Worm (Caenorhabditis elegans) whole organism, L1 larva: ENCODE data around the gene K07H8.8.

Source experiments
- elt-2 ChIP-seq: sonication (generic microtip); optimal IDR thresholded peaks from 2 replicates; lab custom pipeline; 2016; ENCODE audit warnings: missing genetic modification characterization, mild to moderate bottlenecking, inconsistent platforms, missing compliant biosample characterization, missing genetic modification reagents
- fkh-10 ChIP-seq: sonication (generic microtip); optimal IDR thresholded peaks from 2 replicates; lab custom pipeline; 2017; ENCODE audit warnings: missing biosample characterization, missing genetic modification reagents, missing genetic modification characterization
- lin-15B ChIP-seq: fragments of 150-350 bp; sonication (generic microtip); optimal IDR thresholded peaks from 3 replicates; lab custom pipeline; 2014; ENCODE audit warnings: missing biosample characterization, missing genetic modification characterization
- lin-39 ChIP-seq: fragments of 150-350 bp; optimal IDR thresholded peaks from 2 replicates; lab custom pipeline; 2014; ENCODE audit warnings: missing biosample characterization, missing genetic modification reagents, missing genetic modification characterization
- nhr-12 ChIP-seq: sonication (generic microtip); optimal IDR thresholded peaks from 2 replicates; lab custom pipeline; 2017; ENCODE audit warnings: missing biosample characterization, missing genetic modification characterization
- nhr-28 ChIP-seq: fragments of 150-350 bp; optimal IDR thresholded peaks from 2 replicates; lab custom pipeline; 2014; ENCODE audit warnings: missing biosample characterization, missing genetic modification characterization
- nhr-77 ChIP-seq: fragments of 150-350 bp; optimal IDR thresholded peaks from 2 replicates; lab custom pipeline; 2014; ENCODE audit warnings: missing biosample characterization, missing genetic modification characterization
- skn-1 ChIP-seq: fragments of 150-350 bp; optimal IDR thresholded peaks from 2 replicates; lab custom pipeline; 2014; ENCODE audit warnings: missing biosample characterization, missing genetic modification characterization
- ztf-11 ChIP-seq, 2 experiments: sonication (generic microtip); optimal IDR thresholded peaks; 2 replicates each; lab custom pipeline; 2016 to 2017; ENCODE audit warnings: missing genetic modification characterization in 2 of 2, missing biosample characterization in 1 of 2, missing compliant biosample characterization in 1 of 2

DNA sequence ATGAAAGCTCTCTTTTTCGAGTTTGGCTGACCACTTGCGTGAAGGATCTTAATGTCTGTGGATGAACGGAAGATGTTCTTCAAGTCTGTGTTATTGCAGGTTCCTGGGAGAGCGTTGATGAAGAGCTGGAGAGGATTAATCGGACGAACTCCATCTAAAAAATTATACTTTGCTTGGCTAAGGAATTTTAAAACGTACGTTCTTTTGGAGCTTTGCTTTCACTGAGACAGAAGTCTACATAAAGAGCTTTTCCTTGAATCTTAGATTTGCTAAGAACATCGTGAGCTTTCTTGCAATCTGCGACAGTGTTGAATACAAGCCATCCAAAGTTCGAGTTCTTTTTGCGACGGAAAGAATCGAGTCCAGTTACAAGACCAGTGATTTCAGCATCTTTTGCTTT is 19.1 kb upstream of the K07H8.8 start:
- TF ChIP-seq fkh-10 (GFP tag; lab: Kevin White, UChicago) (no peak), lin-39 (tag; lab: Kevin White, UChicago) (no peak), nhr-28 (tag; lab: Kevin White, UChicago) (no peak), lin-15B (no peak), nhr-12 (no peak), elt-2 (tag; lab: Kevin White, UChicago) (no peak), skn-1 (tag; lab: Kevin White, UChicago) (no peak), ztf-11 (tag; optimal IDR thresholded peaks at IDR 0.05; lab: Kevin White, UChicago) (no peak), nhr-77 (tag; lab: Kevin White, UChicago) (no peak)
